Fruit fly (Drosophila melanogaster): Measurements from ENCODE around the gene CG31664.

Gene CG31664

DNA sequence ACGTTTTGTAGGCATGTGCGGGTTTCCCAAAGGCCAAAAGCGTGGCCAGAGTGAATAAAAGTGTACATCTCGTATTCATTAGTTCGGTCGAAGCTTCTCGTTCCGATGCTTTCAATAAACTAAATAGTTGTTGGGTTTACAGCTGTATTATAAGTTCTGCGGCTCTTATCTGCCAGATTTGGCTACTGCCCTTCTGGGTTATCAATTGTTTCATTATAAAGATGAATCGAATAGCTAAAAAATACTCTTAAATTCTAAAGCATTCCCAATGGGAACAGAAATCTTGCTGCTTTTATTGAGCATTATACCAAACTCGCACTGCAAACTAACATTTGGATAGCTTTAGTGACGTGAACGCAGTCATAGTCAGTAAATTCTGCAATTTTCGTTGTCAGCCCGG lies at the start of gene CG31664:
CG31664 (minus strand) TSS at position 101 of the 400 bp plus-strand sequence.
- no peak for TF ChIP-seq CTCF (optimal IDR thresholded peaks at IDR 0.05)
- TF ChIP-seq CG8478 (optimal IDR thresholded peaks at IDR 0.05): no peak

DNA sequence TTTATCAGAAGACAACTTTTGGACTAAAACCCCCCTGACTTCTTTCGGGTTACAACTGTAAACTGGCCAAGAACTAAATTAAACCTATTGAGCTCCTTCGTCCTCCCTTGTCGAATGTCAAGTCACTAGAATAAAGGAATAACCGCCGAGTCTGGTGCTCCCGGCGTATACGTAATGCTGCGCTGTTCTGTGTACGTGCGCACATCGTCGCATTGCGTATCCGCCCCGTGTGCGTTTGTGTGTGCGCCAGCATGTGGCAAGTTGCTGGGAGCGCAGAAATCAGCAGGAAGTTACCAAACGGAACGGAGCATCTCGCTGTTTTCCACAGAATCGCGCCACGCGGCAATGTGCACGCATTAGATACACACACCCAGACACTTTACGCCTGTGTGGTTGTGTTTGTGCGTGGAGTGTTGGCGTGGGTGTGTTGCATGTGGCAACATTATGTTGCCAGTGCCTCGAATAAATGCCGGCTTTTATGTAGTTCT lies 47.4 kb upstream of the CG31664 start:
- TF ChIP-seq CTCF (optimal IDR thresholded peaks at IDR 0.05) (no peak), CG8478 (optimal IDR thresholded peaks at IDR 0.05) (no peak)

dm6 chr2L:1869503-1869902 lies 43.2 kb upstream of the CG31664 start, which contains the start of gene CG7295:
TSS of gene CG7295 (plus strand) at chr2L:1869803.
- TF ChIP-seq CTCF (optimal IDR thresholded peaks at IDR 0.05) (no peak), CG8478 (optimal IDR thresholded peaks at IDR 0.05) (no peak)

DNA sequence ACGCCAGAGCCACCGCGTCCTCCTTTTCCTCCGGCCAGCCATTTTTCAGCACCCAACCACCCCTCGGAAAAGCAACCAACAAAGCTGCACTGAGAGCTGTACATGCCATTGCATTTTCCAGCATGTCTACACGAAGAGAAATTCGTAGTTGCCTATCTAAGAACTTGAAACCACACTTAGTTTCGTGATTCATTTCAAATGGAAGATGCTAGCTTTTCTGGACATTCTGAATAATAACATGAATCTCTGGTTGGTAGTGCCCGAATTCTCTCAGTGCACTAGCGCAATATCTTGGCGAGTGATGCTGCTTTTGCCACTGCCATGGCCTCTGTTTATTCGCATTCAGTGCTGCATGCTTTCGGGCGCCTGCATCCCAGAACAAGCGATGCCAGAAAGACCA lies 35.7 kb upstream of the CG31664 start:
- no peak for TF ChIP-seq CTCF (optimal IDR thresholded peaks at IDR 0.05)
- TF ChIP-seq CG8478 (optimal IDR thresholded peaks at IDR 0.05): no peak

dm6 chr2L:1839019-1839418 lies 12.7 kb upstream of the CG31664 start:
- TF ChIP-seq CG8478 (optimal IDR thresholded peaks at IDR 0.05) (no peak), CTCF (optimal IDR thresholded peaks at IDR 0.05) (no peak)

- TF ChIP-seq CTCF (optimal IDR thresholded peaks at IDR 0.05): no peak
- no peak for TF ChIP-seq CG8478 (optimal IDR thresholded peaks at IDR 0.05)
These were observed 11.5 kb upstream of the CG31664 start for dm6 chr2L:1837717-1838368.

DNA sequence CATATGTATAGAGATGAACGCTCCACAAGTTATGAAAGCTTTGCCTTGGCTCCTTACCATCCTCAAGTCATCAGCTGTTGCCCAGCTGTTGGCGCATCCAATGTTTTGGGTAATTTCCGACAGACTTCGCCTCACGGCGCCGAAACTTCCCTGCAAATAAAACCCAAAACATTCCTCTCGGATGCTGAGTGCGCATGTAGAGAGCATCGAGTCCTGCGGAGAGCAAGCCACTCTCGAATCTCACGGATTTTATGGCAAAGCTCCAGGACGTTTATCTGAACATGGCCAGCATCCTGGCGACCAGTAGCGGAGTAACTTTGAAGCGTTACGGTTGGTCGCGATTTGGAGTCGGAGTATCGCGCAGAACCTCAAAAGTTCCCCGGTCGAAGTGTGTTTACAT lies 9.9 kb upstream of the CG31664 start, which contains the start of gene wry:
wry (plus strand) TSS at position 301 of the 400 bp plus-strand sequence.
- TF ChIP-seq CG8478 (optimal IDR thresholded peaks at IDR 0.05) (no peak), CTCF (optimal IDR thresholded peaks at IDR 0.05) (no peak)

DNA sequence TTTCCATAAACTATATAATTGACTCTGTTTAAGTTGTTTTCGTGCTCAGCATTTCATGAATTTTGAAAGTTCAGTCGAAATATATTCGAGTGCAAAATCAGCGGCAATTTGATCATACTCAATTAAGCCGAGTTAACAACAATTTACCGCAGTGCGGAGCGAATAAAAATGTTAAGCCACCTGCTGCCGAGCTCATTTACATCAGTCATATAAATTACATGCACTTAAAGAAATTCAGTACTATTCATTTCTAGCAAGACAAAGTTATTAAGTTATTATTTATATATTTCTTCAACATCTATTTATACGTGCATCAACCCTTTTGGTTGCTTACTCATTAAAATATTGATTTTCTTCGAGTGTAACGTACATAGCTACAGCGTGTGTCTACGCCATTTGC lies 6.2 kb upstream of the CG31664 start, which contains the start of gene c-cup:
c-cup (minus strand) TSS at position 101 of the 400 bp plus-strand sequence.
- TF ChIP-seq CTCF (optimal IDR thresholded peaks at IDR 0.05) (no peak), CG8478 (optimal IDR thresholded peaks at IDR 0.05) (no peak)

- TF ChIP-seq CTCF (optimal IDR thresholded peaks at IDR 0.05): no peak
These were observed 2.0 kb upstream of the CG31664 start for dm6 chr2L:1828282-1828681.

DNA sequence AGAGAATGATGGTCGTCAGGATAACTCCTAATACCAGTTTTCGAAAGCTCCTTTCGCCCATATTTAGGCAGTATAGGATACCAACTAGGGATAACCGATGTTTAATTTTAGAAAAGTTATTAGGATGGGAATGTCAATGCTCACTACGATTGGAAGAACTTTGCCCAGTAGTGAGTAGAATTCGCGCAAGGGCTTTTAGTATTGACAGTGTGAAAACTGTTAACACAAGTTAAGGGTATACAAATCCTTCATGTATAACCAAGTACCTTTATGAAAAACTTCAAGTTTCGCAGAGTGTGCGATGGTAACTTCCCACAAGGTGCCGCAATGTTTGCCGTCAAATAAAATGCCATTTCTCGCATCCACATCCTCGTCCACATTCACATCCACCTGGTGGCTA lies 3.1 kb downstream of the CG31664 start, which contains the start of gene CG31933:
CG31933 (minus strand) TSS at position 101 of the 400 bp plus-strand sequence.
- TF ChIP-seq CG8478 (optimal IDR thresholded peaks at IDR 0.05) (no peak), CTCF (optimal IDR thresholded peaks at IDR 0.05) (no peak)

dm6 chr2L:1794817-1795216 lies 31.5 kb downstream of the CG31664 start, which contains the start of gene Gr22a:
TSS of gene Gr22a (minus strand) at chr2L:1794917.
- TF ChIP-seq CG8478 (optimal IDR thresholded peaks at IDR 0.05) (no peak), CTCF (optimal IDR thresholded peaks at IDR 0.05) (no peak)

- no peak for TF ChIP-seq CTCF (optimal IDR thresholded peaks at IDR 0.05)
- no peak for TF ChIP-seq CG8478 (optimal IDR thresholded peaks at IDR 0.05)
These were observed 33.1 kb downstream of the CG31664 start, which contains the start of gene Gr22b for dm6 chr2L:1793168-1793567. TSS of gene Gr22b (minus strand) at chr2L:1793268.

- TF ChIP-seq CG8478 (optimal IDR thresholded peaks at IDR 0.05): no peak
- no peak for TF ChIP-seq CTCF (optimal IDR thresholded peaks at IDR 0.05)
These were observed 34.6 kb downstream of the CG31664 start, which contains the start of gene Gr22c for dm6 chr2L:1791723-1792122. TSS of gene Gr22c (minus strand) at chr2L:1791823.

DNA sequence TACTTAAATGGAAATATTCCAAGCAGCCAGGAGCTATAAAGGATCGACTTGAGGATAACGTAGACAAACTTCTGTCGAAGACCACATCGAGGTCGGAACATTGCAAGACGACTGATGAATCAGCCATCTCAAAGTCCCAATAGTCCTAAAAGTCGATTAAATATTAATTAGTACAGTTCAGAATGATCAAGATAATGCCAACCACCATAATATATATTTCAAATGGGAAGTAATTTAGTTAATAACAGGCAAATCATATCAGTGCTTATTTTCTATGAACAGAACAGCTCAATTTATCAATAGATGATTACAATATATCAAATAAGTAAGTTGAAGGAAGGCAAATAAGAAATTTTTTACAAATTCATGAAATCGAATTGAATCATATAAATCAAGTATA lies 36.0 kb downstream of the CG31664 start, which contains the start of gene Gr22d:
Gr22d (minus strand) TSS at position 101 of the 400 bp plus-strand sequence.
- no peak for TF ChIP-seq CTCF (optimal IDR thresholded peaks at IDR 0.05)
- no peak for TF ChIP-seq CG8478 (optimal IDR thresholded peaks at IDR 0.05)

dm6 chr2L:1787929-1788328 lies 38.4 kb downstream of the CG31664 start:
- TF ChIP-seq CTCF (optimal IDR thresholded peaks at IDR 0.05) (no peak), CG8478 (optimal IDR thresholded peaks at IDR 0.05) (no peak)

DNA sequence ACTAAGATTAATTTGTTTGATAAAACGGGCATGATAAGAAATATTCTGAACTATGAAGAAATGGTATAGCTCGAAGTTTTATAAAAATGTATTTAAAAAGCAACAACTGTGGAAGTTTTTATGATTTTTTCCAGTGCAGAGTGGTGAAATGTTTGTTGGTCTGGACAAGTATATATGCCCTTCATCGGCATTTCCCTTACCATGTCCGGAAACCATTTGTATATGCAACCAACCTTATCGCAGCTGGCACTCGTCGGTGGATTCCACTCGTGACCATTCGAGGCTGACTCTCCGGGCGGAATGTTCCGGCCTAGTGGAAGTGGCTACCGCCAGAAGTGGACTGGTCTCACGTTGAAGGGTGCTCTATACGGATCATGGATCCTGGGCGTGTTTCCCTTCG lies 42.5 kb downstream of the CG31664 start, which contains the start of gene Gr22e:
Gr22e (plus strand) TSS at position 301 of the 400 bp plus-strand sequence.
- no peak for TF ChIP-seq CG8478 (optimal IDR thresholded peaks at IDR 0.05)
- TF ChIP-seq CTCF (optimal IDR thresholded peaks at IDR 0.05): no peak

Measured in S2 (cell line).